Worm (Caenorhabditis elegans) whole organism, L1 larva: ENCODE results near the gene C15C7.4.
A peak's percentile ranks its signal among the peaks of the same experiment; 100 is the strongest.

ENCODE experiments used
- ama-1 ChIP-seq: fragments of 150-350 bp; optimal IDR thresholded peaks from 2 replicates; lab custom pipeline; 2014
- efl-1 ChIP-seq, 4 experiments: fragments of 150-350 bp; optimal IDR thresholded peaks in 3 of 4; peaks in 1 of 4; 1 replicate in 1 of 4; 2 replicates in 3 of 4; lab custom pipeline; 2014; ENCODE audit warnings: missing biosample characterization in 2 of 4, missing genetic modification characterization in 2 of 4, missing genetic modification reagents in 2 of 4
- elt-3 ChIP-seq, 6 experiments: fragments of 150-350 bp in 1 of 6; sonication (generic microtip); optimal IDR thresholded peaks; 2 replicates each; lab custom pipeline; 2017 to 2018; ENCODE audit warnings: missing biosample characterization in 6 of 6, missing genetic modification characterization in 6 of 6, inconsistent platforms in 1 of 6
- lin-13 ChIP-seq: fragments of 150-350 bp; optimal IDR thresholded peaks from 2 replicates; lab custom pipeline; 2014; ENCODE audit warnings: missing biosample characterization, missing genetic modification reagents, missing genetic modification characterization
- lin-39 ChIP-seq: fragments of 150-350 bp; optimal IDR thresholded peaks from 2 replicates; lab custom pipeline; 2014; ENCODE audit warnings: missing biosample characterization, missing genetic modification reagents, missing genetic modification characterization
- nhr-12 ChIP-seq: sonication (generic microtip); optimal IDR thresholded peaks from 2 replicates; lab custom pipeline; 2017; ENCODE audit warnings: missing biosample characterization, missing genetic modification characterization
- nhr-19 ChIP-seq: fragments of 200-800 bp; sonication (Bioruptor generic); conservative IDR thresholded peaks from 2 replicates; pipeline ENCODE4 v1.3.6; 2022; ENCODE audit warnings: missing genetic modification characterization, missing compliant biosample characterization
- nhr-28 ChIP-seq: fragments of 150-350 bp; optimal IDR thresholded peaks from 2 replicates; lab custom pipeline; 2014; ENCODE audit warnings: missing biosample characterization, missing genetic modification characterization
- nhr-84 ChIP-seq: sonication (generic microtip); optimal IDR thresholded peaks from 2 replicates; lab custom pipeline; 2017; ENCODE audit warnings: missing biosample characterization, missing genetic modification characterization
- nhr-85 ChIP-seq: sonication (generic microtip); peaks from one replicate; lab custom pipeline; 2016; ENCODE audit warnings: missing genetic modification characterization, inconsistent platforms, missing compliant biosample characterization
- unc-62 ChIP-seq: fragments of 150-350 bp; optimal IDR thresholded peaks from 2 replicates; lab custom pipeline; 2014; ENCODE audit warnings: missing biosample characterization, missing genetic modification reagents, missing genetic modification characterization
- zip-4 ChIP-seq: fragments of 200-800 bp; sonication (Bioruptor generic); optimal IDR thresholded peaks from 2 replicates; lab custom pipeline; 2018; ENCODE audit warnings: mild to moderate bottlenecking, missing genetic modification characterization, moderate library complexity, missing compliant biosample characterization

DNA sequence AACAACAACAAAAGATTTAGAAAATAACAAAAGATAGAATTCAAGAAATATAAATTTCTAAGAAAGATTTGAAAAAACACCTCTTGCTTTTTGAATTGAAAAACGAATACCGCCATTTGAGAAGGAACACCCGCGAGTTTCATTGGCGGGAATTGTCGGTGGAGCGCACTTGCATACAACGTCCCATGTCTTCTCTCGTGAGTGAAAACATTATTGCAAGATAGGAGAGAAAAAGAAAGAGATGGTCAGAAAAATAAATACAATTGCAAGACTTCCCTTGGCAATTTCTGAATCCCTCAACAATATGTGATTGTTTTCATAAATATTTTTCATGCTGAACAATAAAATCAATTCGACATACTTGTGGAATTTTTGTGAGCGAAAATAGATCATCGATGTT is 39.2 kb upstream of the C15C7.4 start, which contains the start of gene K10B3.5:
- peak; percentile 24 for TF ChIP-seq lin-39 (tag; lab: Kevin White, UChicago)
- peak; percentile 69 for TF ChIP-seq lin-13 (GFP tag; lab: Kevin White, UChicago)
- peak; percentile 85 for TF ChIP-seq nhr-85
- no peak for TF ChIP-seq nhr-28 (tag; lab: Kevin White, UChicago)
- TF ChIP-seq elt-3 (tag; optimal IDR thresholded peaks at IDR 0.05; lab: Kevin White, UChicago) = peak in 1 of 6 experiments; percentile 28
- TF ChIP-seq zip-4 (GFP tag; lab: Kevin White, UChicago) = no peak
- TF ChIP-seq unc-62 (GFP tag; lab: Kevin White, UChicago) = no peak
- peak; percentile 63 to 86 for TF ChIP-seq efl-1 (optimal IDR thresholded peaks at IDR 0.05; lab: Kevin White, UChicago)
- TF ChIP-seq efl-1 (GFP tag; optimal IDR thresholded peaks at IDR 0.05 in 1 of 2; lab: Kevin White, UChicago) = peak; percentile 76 to 94
- peak; percentile 29 for TF ChIP-seq ama-1 (lab: Kevin White, UChicago)
- peak; percentile 50 for TF ChIP-seq nhr-19 (GFP tag; lab: Robert Waterston, UW)
- TF ChIP-seq nhr-12 (tag; lab: Kevin White, UChicago) = no peak
- TF ChIP-seq nhr-84 (tag; lab: Kevin White, UChicago) = no peak
